Worm (Caenorhabditis elegans) whole organism, midembryonic: Measurements from ENCODE around the gene B0035.15.

ENCODE experiments used
- T22C8.4 ChIP-seq: fragments of 200-800 bp; sonication (Bioruptor generic); IDR thresholded peaks from 2 replicates; pipeline ENCODE4 v1.3.6; 2022; ENCODE audit warnings: missing genetic modification characterization, missing compliant biosample characterization
- flt-1 ChIP-seq: fragments of 200-800 bp; sonication (Bioruptor generic); IDR thresholded peaks from 2 replicates; pipeline ENCODE4 v1.3.6; 2022; ENCODE audit warnings: missing genetic modification characterization, missing compliant biosample characterization
- klf-2 ChIP-seq: fragments of 200-800 bp; sonication (Bioruptor generic); conservative IDR thresholded peaks from 2 replicates; pipeline ENCODE4 v1.3.6; 2022; ENCODE audit warnings: missing genetic modification reagents, missing genetic modification characterization, missing compliant biosample characterization
- med-1 ChIP-seq: sonication (generic microtip); optimal IDR thresholded peaks from 2 replicates; lab custom pipeline; 2017; ENCODE audit warnings: missing genetic modification characterization, mild to moderate bottlenecking, missing compliant biosample characterization, antibody characterized with exemption, missing genetic modification reagents; ENCODE audit not compliant: insufficient read depth
- ztf-23 ChIP-seq: fragments of 200-800 bp; sonication (Bioruptor generic); IDR thresholded peaks from 2 replicates; pipeline ENCODE4 v1.3.6; 2022; ENCODE audit warnings: missing genetic modification reagents, missing genetic modification characterization, missing compliant biosample characterization
- ztf-29 ChIP-seq: fragments of 200-800 bp; sonication (Bioruptor generic); IDR thresholded peaks from 2 replicates; pipeline ENCODE4 v1.3.6; 2022; ENCODE audit warnings: missing genetic modification reagents, missing genetic modification characterization, missing compliant biosample characterization

ce11 chrIV:11329269-11329668 is 31.2 kb upstream of the B0035.15 start, which contains the start of gene leo-1:
- TF ChIP-seq med-1 (no peak), klf-2 (GFP tag; lab: Robert Waterston, UW) (no peak), ztf-29 (no peak), ztf-23 (GFP tag; lab: Robert Waterston, UW) (no peak), flt-1 (no peak), T22C8.4 (no peak)
